Worm (Caenorhabditis elegans): ENCODE measurements around the gene Y22D7AL.15.

Y22D7AL.15 gene

DNA sequence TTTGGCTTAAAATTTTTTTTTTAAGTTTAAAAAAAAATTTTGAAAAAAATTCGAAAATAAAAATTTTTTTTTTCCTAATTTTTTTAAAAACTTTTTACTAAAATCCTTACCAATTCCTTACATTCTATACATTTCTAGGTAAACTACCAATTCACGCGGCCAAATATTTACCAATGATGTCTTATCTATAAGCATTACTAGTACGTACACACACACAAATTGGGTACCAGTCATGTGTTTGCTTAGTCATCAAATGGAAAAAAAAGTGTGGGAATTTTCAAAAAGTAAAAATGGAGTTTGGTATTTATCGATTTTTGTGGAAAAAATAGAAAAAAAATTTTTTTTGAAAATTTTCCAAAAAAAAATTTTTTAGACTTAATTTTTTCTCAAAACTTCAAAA is 16.9 kb upstream of the Y22D7AL.15 start, which contains the start of gene Y22D7AR.6:
Gene Y22D7AR.6, minus strand, starts transcription at position 134 of the 400 bp plus-strand sequence.
- TF ChIP-seq swsn-7 (tag; optimal IDR thresholded peaks at IDR 0.05): no peak
- TF ChIP-seq ztf-11 (tag; optimal IDR thresholded peaks at IDR 0.05): no peak
- TF ChIP-seq C16A3.4 (tag; optimal IDR thresholded peaks at IDR 0.05): no peak
- TF ChIP-seq hlh-17 (GFP tag; optimal IDR thresholded peaks at IDR 0.05; ENCODE audit: borderline replicate concordance): no peak
- no peak for TF ChIP-seq isw-1 (GFP tag; IDR thresholded peaks at IDR 0.05)
- TF ChIP-seq C04F5.9 (tag; optimal IDR thresholded peaks at IDR 0.05): no peak
- TF ChIP-seq nhr-20 (tag; optimal IDR thresholded peaks at IDR 0.05): no peak
- no peak for TF ChIP-seq rnt-1 (tag; optimal IDR thresholded peaks at IDR 0.05)
- TF ChIP-seq nhr-237 (tag; optimal IDR thresholded peaks at IDR 0.05): no peak
- no peak for TF ChIP-seq lin-15B (tag; optimal IDR thresholded peaks at IDR 0.05)
- TF ChIP-seq dsc-1 (tag; optimal IDR thresholded peaks at IDR 0.05): no peak
- TF ChIP-seq sptf-1 (tag; optimal IDR thresholded peaks at IDR 0.05): no peak
- no peak for TF ChIP-seq aha-1 (tag; optimal IDR thresholded peaks at IDR 0.05)
- no peak for TF ChIP-seq vab-15 (tag; optimal IDR thresholded peaks at IDR 0.05)
- TF ChIP-seq alr-1 (tag; optimal IDR thresholded peaks at IDR 0.05; ENCODE audit: borderline replicate concordance): no peak
- no peak for TF ChIP-seq pax-3 (tag; optimal IDR thresholded peaks at IDR 0.05)

DNA sequence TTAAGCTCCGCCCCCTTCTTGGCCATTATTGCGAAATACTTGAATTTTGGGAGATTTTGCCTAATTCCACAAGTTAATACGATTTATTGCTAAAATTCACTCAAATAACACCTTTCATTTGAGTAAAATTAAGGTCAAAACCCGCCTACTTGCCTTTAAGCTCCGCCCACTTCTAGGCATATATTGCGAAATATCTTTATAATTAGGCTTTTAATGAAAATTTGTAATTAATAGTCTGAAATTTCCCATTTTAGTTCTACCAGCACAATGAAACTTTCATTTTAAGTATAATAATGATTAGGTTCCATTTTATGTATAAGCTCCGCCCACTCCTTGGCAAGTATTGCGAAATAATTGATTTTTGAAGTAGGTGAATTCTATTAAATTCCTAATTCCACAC is 15.1 kb upstream of the Y22D7AL.15 start:
- peak; percentile 4 for TF ChIP-seq zip-4 (GFP tag; optimal IDR thresholded peaks at IDR 0.05)
- TF ChIP-seq sup-37 (GFP tag; optimal IDR thresholded peaks at IDR 0.05): no peak

DNA sequence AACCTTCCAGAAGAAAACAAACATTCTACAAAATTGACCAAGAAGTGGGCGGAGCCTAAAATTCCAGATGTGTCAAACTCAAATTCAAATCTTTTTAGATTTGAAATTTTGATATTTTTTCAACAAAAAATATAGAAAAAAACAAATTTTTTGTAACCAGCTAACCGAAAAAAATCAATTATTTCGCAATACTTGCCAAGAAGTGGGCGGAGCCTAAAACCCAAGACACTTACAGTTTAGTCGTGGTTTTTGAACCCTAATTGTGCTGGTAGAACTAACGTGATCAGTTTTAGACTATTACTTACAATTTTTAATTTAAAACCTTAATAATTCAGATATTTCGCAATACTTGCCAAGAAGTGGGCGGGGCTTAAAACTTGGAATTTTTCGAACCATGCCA is 13.7 kb upstream of the Y22D7AL.15 start:
- no peak for TF ChIP-seq nhr-12 (tag; optimal IDR thresholded peaks at IDR 0.05)
- no peak for TF ChIP-seq snpc-4 (tag; optimal IDR thresholded peaks at IDR 0.05)
- no peak for TF ChIP-seq fkh-8 (tag; optimal IDR thresholded peaks at IDR 0.05)
- no peak for TF ChIP-seq ceh-90 (tag; optimal IDR thresholded peaks at IDR 0.05)
- TF ChIP-seq unc-98 (GFP tag; IDR thresholded peaks at IDR 0.05): no peak
- TF ChIP-seq mep-1 (tag; optimal IDR thresholded peaks at IDR 0.05): no peak
- TF ChIP-seq isw-1 (GFP tag; IDR thresholded peaks at IDR 0.05): no peak
- TF ChIP-seq fkh-4 (tag; optimal IDR thresholded peaks at IDR 0.05; ENCODE audit: borderline replicate concordance): no peak
- no peak for TF ChIP-seq elt-3 (tag; optimal IDR thresholded peaks at IDR 0.05)
- no peak for TF ChIP-seq elt-2 (tag; optimal IDR thresholded peaks at IDR 0.05)
- TF ChIP-seq fos-1 (tag; optimal IDR thresholded peaks at IDR 0.05): no peak

DNA sequence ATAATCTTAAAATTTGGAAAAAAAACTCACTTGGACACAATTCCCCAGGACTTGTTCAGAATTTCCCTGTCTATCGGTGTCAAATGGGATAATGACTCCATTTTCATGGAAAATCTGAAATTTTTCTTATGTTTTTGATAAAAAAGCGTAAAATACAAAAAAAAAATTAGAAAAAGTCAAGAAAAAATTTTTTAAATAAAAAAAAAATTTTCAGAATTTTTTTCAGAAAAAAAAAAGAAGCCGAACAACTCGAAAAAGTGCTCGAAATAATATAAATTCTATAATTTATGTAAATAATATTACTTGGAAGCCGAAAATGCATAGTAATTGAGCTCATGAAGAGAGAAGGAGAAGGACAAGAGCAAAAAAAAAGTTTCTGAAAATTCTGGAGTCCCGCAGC is 8.9 kb upstream of the Y22D7AL.15 start, which contains the start of gene glb-30:
Gene glb-30, minus strand, starts transcription at position 101 of the 400 bp plus-strand sequence.
- TF ChIP-seq skn-1 (tag; optimal IDR thresholded peaks at IDR 0.05) (no peak), nhr-47 (tag; optimal IDR thresholded peaks at IDR 0.05) (no peak), ama-1 (optimal IDR thresholded peaks at IDR 0.05) (no peak), zip-4 (GFP tag; optimal IDR thresholded peaks at IDR 0.05) (no peak), blmp-1 (tag; optimal IDR thresholded peaks at IDR 0.05) (no peak), tlp-1 (tag; optimal IDR thresholded peaks at IDR 0.05) (no peak)

DNA sequence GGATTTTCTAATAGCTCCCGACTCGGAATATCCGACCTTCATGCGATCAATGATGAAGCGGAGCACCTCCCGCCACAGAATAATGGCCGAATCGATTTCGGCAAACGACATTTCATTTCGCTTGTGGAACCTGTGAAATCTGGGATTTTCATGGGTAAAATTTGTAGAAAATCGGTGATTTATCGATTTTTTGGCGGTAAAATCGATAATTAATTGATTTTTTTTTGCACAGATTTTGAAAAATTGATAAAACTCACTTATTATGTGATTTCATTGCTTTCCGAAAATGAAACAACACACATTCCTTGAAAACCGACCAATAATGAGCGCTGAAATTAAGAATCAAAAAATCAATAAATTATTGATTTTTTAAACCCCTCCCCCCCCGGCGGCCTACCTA is 7.2 kb upstream of the Y22D7AL.15 start:
- TF ChIP-seq xbp-1 (tag; optimal IDR thresholded peaks at IDR 0.05) (no peak), nhr-20 (tag; optimal IDR thresholded peaks at IDR 0.05) (no peak), hpl-2 (GFP tag; optimal IDR thresholded peaks at IDR 0.05) (no peak), nhr-85 (tag) (peak; percentile 32), mdl-1 (tag; optimal IDR thresholded peaks at IDR 0.05) (no peak), snpc-4 (tag; optimal IDR thresholded peaks at IDR 0.05) (no peak), irx-1 (tag; optimal IDR thresholded peaks at IDR 0.05) (no peak), grh-1 (GFP tag; IDR thresholded peaks at IDR 0.05) (0 out of 2 replicates have a peak, but pooled peaks have one; percentile 16), ztf-11 (tag; optimal IDR thresholded peaks at IDR 0.05) (no peak), alr-1 (tag; optimal IDR thresholded peaks at IDR 0.05; ENCODE audit: borderline replicate concordance) (no peak), swsn-7 (tag; optimal IDR thresholded peaks at IDR 0.05) (no peak), lin-39 (tag; optimal IDR thresholded peaks at IDR 0.05) (no peak), ceh-63 (GFP tag; optimal IDR thresholded peaks at IDR 0.05) (no peak)

All from whole organism, L1 larva.